Fruit fly (Drosophila melanogaster): ENCODE measurements around the gene dy.
A peak's percentile ranks its signal among the peaks of the same experiment; 100 is the strongest.

The dy gene

DNA sequence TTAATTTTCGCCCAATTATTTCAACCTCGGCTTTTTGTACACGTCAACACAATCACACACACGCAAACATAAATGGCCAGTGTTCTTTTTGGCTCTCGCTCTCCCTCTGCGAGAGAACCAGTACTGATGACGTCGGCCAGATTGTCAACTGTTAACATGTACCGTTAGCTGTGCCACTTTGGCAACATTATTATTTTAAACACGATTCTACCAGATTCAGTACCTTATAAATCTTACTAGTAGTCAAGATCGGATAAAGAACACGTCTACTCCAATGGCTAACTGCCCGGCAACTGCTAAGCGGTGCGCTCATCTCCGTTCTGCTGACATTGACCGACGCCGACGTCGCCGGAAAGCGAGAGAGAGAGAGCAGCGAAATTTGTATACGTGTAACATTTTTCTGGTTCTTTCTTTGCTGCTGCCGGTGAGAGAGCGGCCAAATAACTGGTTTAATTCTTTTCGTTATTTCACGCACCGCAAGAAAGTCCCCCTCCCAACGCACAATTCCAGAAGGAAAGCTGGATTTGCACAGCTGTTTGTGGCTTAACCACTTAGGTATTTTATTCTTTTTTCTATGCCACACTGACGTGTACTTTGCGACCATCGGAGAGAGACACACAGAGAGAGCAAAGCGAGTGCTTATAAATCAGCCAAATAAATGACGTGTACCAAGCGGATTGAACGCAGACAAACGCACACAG is 26.6 kb upstream of the dy start (continued):
- no peak for TF ChIP-seq CG31365 (tag; optimal IDR thresholded peaks at IDR 0.05)
- TF ChIP-seq ftz-f1 (GFP tag; optimal IDR thresholded peaks at IDR 0.05): no peak
- no peak for TF ChIP-seq dysf (GFP tag; IDR thresholded peaks at IDR 0.05)
- no peak for TF ChIP-seq CG1602 (GFP tag; optimal IDR thresholded peaks at IDR 0.05)
- TF ChIP-seq corto (GFP tag; optimal IDR thresholded peaks at IDR 0.05): peak; percentile 23
- TF ChIP-seq chm (GFP tag; IDR thresholded peaks at IDR 0.05): no peak
- no peak for TF ChIP-seq Taf1 (GFP tag; IDR thresholded peaks at IDR 0.05)
- TF ChIP-seq Oaz (GFP tag; IDR thresholded peaks at IDR 0.05): no peak
- no peak for TF ChIP-seq rib (GFP tag; IDR thresholded peaks at IDR 0.05)
- TF ChIP-seq amos (GFP tag; IDR thresholded peaks at IDR 0.05; ENCODE audit: partially characterized antibody): no peak
- TF ChIP-seq H15 (GFP tag; IDR thresholded peaks at IDR 0.05): no peak
- TF ChIP-seq CG12391 (tag; optimal IDR thresholded peaks at IDR 0.05): no peak
- no peak for TF ChIP-seq CG13894 (tag; optimal IDR thresholded peaks at IDR 0.05)
- no peak for TF ChIP-seq Rx (GFP tag; IDR thresholded peaks at IDR 0.05)
- TF ChIP-seq B-H2 (GFP tag; optimal IDR thresholded peaks at IDR 0.05): no peak
- TF ChIP-seq bigmax (GFP tag; optimal IDR thresholded peaks at IDR 0.05): no peak
- TF ChIP-seq Nf-YA (GFP tag; IDR thresholded peaks at IDR 0.05): no peak
- TF ChIP-seq CG4707 (GFP tag; optimal IDR thresholded peaks at IDR 0.05): no peak
- TF ChIP-seq CG8388 (GFP tag; optimal IDR thresholded peaks at IDR 0.05): no peak
- TF ChIP-seq NFAT (GFP tag; IDR thresholded peaks at IDR 0.05): no peak
- peak; percentile 23 for TF ChIP-seq sd (tag; optimal IDR thresholded peaks at IDR 0.05)
- no peak for TF ChIP-seq Kr (GFP tag; optimal IDR thresholded peaks at IDR 0.05)
- no peak for TF ChIP-seq Chrac-16 (GFP tag; optimal IDR thresholded peaks at IDR 0.05)
- TF ChIP-seq Hand (GFP tag; optimal IDR thresholded peaks at IDR 0.05): no peak
- no peak for TF ChIP-seq CG12942 (GFP tag; optimal IDR thresholded peaks at IDR 0.05)
- no peak for TF ChIP-seq CG6254 (GFP tag; optimal IDR thresholded peaks at IDR 0.05)
- no peak for TF ChIP-seq CG7357 (GFP tag; IDR thresholded peaks at IDR 0.05)
- TF ChIP-seq CG8478 (optimal IDR thresholded peaks at IDR 0.05): no peak
- TF ChIP-seq jing (GFP tag; optimal IDR thresholded peaks at IDR 0.05): no peak
- TF ChIP-seq Xrp1 (GFP tag; IDR thresholded peaks at IDR 0.05): no peak
- no peak for TF ChIP-seq psq (GFP tag; optimal IDR thresholded peaks at IDR 0.05)
- no peak for TF ChIP-seq schlank (tag; optimal IDR thresholded peaks at IDR 0.05)
- peak; percentile 80 for TF ChIP-seq sens (GFP tag)
- TF ChIP-seq CG10959 (GFP tag; IDR thresholded peaks at IDR 0.05): no peak
- peak; percentile 1 for TF ChIP-seq Sry-δ (GFP tag; optimal IDR thresholded peaks at IDR 0.05)
- TF ChIP-seq CG1529 (GFP tag; optimal IDR thresholded peaks at IDR 0.05): no peak
- TF ChIP-seq TFAM (GFP tag; optimal IDR thresholded peaks at IDR 0.05): no peak
- no peak for TF ChIP-seq nau (GFP tag; optimal IDR thresholded peaks at IDR 0.05)
- TF ChIP-seq CG7745 (tag; optimal IDR thresholded peaks at IDR 0.05): no peak
- TF ChIP-seq CG10565 (GFP tag; optimal IDR thresholded peaks at IDR 0.05): no peak
- TF ChIP-seq hbn (GFP tag; IDR thresholded peaks at IDR 0.05; ENCODE audit: partially characterized antibody): no peak
- peak; percentile 38 for TF ChIP-seq zf30C (GFP tag; optimal IDR thresholded peaks at IDR 0.05)
- no peak for TF ChIP-seq crc (GFP tag; optimal IDR thresholded peaks at IDR 0.05)
- no peak for TF ChIP-seq vvl (GFP tag; IDR thresholded peaks at IDR 0.05)
- TF ChIP-seq eyg (GFP tag; optimal IDR thresholded peaks at IDR 0.05): no peak
- no peak for TF ChIP-seq sisA (GFP tag; IDR thresholded peaks at IDR 0.05)
- TF ChIP-seq pum (GFP tag; optimal IDR thresholded peaks at IDR 0.05): no peak
- TF ChIP-seq Sox102F (GFP tag; optimal IDR thresholded peaks at IDR 0.05): no peak
- peak; percentile 64 for TF ChIP-seq CG34224 (GFP tag; IDR thresholded peaks at IDR 0.05; ENCODE audit: partially characterized antibody)
- TF ChIP-seq CG12769 (tag; optimal IDR thresholded peaks at IDR 0.05): peak; percentile 13
- TF ChIP-seq CG14710 (tag; optimal IDR thresholded peaks at IDR 0.05): no peak
